Worm (Caenorhabditis elegans): ENCODE data around the gene decr-1.3.

DNA sequence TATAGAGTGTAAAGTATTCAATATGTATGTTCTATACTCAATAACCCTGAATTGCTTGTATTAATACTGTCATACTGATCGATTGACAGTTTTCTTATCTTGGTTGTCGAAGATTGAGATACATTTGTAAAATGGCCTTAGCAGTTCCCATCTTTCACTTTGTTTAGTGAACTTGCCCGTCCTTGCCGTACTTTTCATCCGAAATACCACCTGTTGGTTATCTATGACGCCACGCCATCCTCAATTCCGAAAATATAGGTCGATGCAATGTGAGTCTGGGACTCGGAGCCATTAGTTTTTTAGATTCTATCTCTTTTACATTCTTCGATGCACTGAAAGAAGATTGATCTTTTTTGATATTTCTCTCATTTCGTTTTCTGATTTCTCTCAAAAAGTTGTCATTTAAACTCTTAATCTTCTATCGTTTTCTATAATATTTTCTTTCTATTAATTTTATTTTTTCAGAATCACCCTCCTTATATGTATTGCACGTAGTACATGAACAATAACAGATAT, 43.8 kb downstream of the decr-1.3 start, which contains the start of gene ulp-4:
- TF ChIP-seq peb-1 (tag; optimal IDR thresholded peaks at IDR 0.05) = no peak
- TF ChIP-seq F13H6.1 (tag; optimal IDR thresholded peaks at IDR 0.05) = peak; percentile 67
- TF ChIP-seq Y55F3AM.14 (GFP tag; optimal IDR thresholded peaks at IDR 0.05) = no peak
- TF ChIP-seq mbf-1 (tag; optimal IDR thresholded peaks at IDR 0.05) = no peak
- TF ChIP-seq C34F6.9 (tag; optimal IDR thresholded peaks at IDR 0.05) = peak; percentile 7
- TF ChIP-seq dmd-4 (tag; optimal IDR thresholded peaks at IDR 0.05) = no peak
- no peak for TF ChIP-seq lin-11 (tag; optimal IDR thresholded peaks at IDR 0.05)
- TF ChIP-seq lsy-2 (tag; optimal IDR thresholded peaks at IDR 0.05) = peak in 1 of 2 experiments; percentile 57
- no peak for TF ChIP-seq nhr-12 (tag; optimal IDR thresholded peaks at IDR 0.05)
- no peak for TF ChIP-seq nhr-25 (tag; optimal IDR thresholded peaks at IDR 0.05)
- no peak for TF ChIP-seq ceh-82 (tag; optimal IDR thresholded peaks at IDR 0.05)
- TF ChIP-seq ama-1 (optimal IDR thresholded peaks at IDR 0.05) = no peak
- no peak for TF ChIP-seq ZK546.5 (tag; optimal IDR thresholded peaks at IDR 0.05)
